Worm (Caenorhabditis elegans) whole organism, L1 larva: ENCODE measurements around the gene T22D1.17.
A peak's percentile ranks its signal among the peaks of the same experiment; 100 is the strongest.

ENCODE experiments used
- C04F5.9 ChIP-seq: sonication (generic microtip); optimal IDR thresholded peaks from 2 replicates; lab custom pipeline; 2016; ENCODE audit warnings: missing genetic modification characterization, missing compliant biosample characterization
- C34B4.2 ChIP-seq: sonication (generic microtip); optimal IDR thresholded peaks from 2 replicates; lab custom pipeline; 2017; ENCODE audit warnings: mild to moderate bottlenecking, missing genetic modification characterization, missing compliant biosample characterization
- Y116A8C.19 ChIP-seq: sonication (generic microtip); optimal IDR thresholded peaks from 2 replicates; lab custom pipeline; 2016; ENCODE audit warnings: missing compliant biosample characterization, missing genetic modification characterization, borderline replicate concordance
- aha-1 ChIP-seq: fragments of 150-350 bp; optimal IDR thresholded peaks from 2 replicates; lab custom pipeline; 2014; ENCODE audit warnings: missing biosample characterization, missing genetic modification characterization
- alr-1 ChIP-seq: fragments of 200-800 bp; sonication (Bioruptor generic); optimal IDR thresholded peaks from 2 replicates; lab custom pipeline; 2018; ENCODE audit warnings: borderline replicate concordance, mild to moderate bottlenecking, missing genetic modification characterization, missing compliant biosample characterization
- aly-2 ChIP-seq: fragments of 150-350 bp; optimal IDR thresholded peaks from 2 replicates; lab custom pipeline; 2014; ENCODE audit warnings: missing biosample characterization, missing genetic modification characterization
- ama-1 ChIP-seq: fragments of 150-350 bp; optimal IDR thresholded peaks from 2 replicates; lab custom pipeline; 2014
- blmp-1 ChIP-seq: fragments of 150-350 bp; optimal IDR thresholded peaks from 2 replicates; lab custom pipeline; 2014; ENCODE audit warnings: missing biosample characterization, missing genetic modification characterization
- ceh-90 ChIP-seq: sonication (generic microtip); optimal IDR thresholded peaks from 2 replicates; lab custom pipeline; 2016; ENCODE audit warnings: missing genetic modification characterization, missing compliant biosample characterization
- ces-1 ChIP-seq: fragments of 150-350 bp; optimal IDR thresholded peaks from 2 replicates; lab custom pipeline; 2014; ENCODE audit warnings: missing biosample characterization, missing genetic modification reagents, missing genetic modification characterization
- dsc-1 ChIP-seq: sonication (generic microtip); optimal IDR thresholded peaks from 2 replicates; lab custom pipeline; 2016; ENCODE audit warnings: mild to moderate bottlenecking, missing genetic modification characterization, missing compliant biosample characterization
- egl-27 ChIP-seq, 2 experiments: fragments of 150-350 bp in 1 of 2; sonication (generic microtip); optimal IDR thresholded peaks; 3 replicates each; lab custom pipeline; 2017 to 2018; ENCODE audit warnings: missing biosample characterization in 2 of 2, missing genetic modification characterization in 2 of 2, missing genetic modification reagents in 2 of 2
- elt-3 ChIP-seq, 6 experiments: fragments of 150-350 bp in 1 of 6; sonication (generic microtip); optimal IDR thresholded peaks; 2 replicates each; lab custom pipeline; 2017 to 2018; ENCODE audit warnings: missing biosample characterization in 6 of 6, missing genetic modification characterization in 6 of 6, inconsistent platforms in 1 of 6
- fkh-10 ChIP-seq: sonication (generic microtip); optimal IDR thresholded peaks from 2 replicates; lab custom pipeline; 2017; ENCODE audit warnings: missing biosample characterization, missing genetic modification reagents, missing genetic modification characterization
- fkh-4 ChIP-seq: sonication (generic microtip); optimal IDR thresholded peaks from 2 replicates; lab custom pipeline; 2016; ENCODE audit warnings: missing compliant biosample characterization, missing genetic modification characterization, borderline replicate concordance
- fkh-8 ChIP-seq: sonication (generic microtip); optimal IDR thresholded peaks from 2 replicates; lab custom pipeline; 2016; ENCODE audit warnings: mild to moderate bottlenecking, missing genetic modification characterization, missing compliant biosample characterization
- grh-1 ChIP-seq: fragments of 200-800 bp; sonication (Bioruptor generic); IDR thresholded peaks from 2 replicates; pipeline ENCODE4 v1.3.6; 2022; ENCODE audit warnings: missing genetic modification reagents, missing genetic modification characterization, missing compliant biosample characterization
- hlh-4 ChIP-seq: sonication (generic microtip); optimal IDR thresholded peaks from 2 replicates; lab custom pipeline; 2016; ENCODE audit warnings: mild to moderate bottlenecking, missing genetic modification characterization, missing compliant biosample characterization
- hpl-2 ChIP-seq: fragments of 150-350 bp; optimal IDR thresholded peaks from 2 replicates; lab custom pipeline; 2014; ENCODE audit warnings: missing biosample characterization, missing genetic modification reagents, missing genetic modification characterization
- irx-1 ChIP-seq: sonication (generic microtip); optimal IDR thresholded peaks from 2 replicates; lab custom pipeline; 2016; ENCODE audit warnings: missing genetic modification characterization, missing compliant biosample characterization
- isw-1 ChIP-seq: fragments of 200-800 bp; sonication (Bioruptor generic); IDR thresholded peaks from 2 replicates; pipeline ENCODE4 v1.3.6; 2022; ENCODE audit warnings: missing genetic modification characterization, missing compliant biosample characterization
- jun-1 ChIP-seq: fragments of 150-350 bp; optimal IDR thresholded peaks from 2 replicates; lab custom pipeline; 2014; ENCODE audit warnings: missing biosample characterization, missing genetic modification reagents, missing genetic modification characterization
- lin-13 ChIP-seq: fragments of 150-350 bp; optimal IDR thresholded peaks from 2 replicates; lab custom pipeline; 2014; ENCODE audit warnings: missing biosample characterization, missing genetic modification reagents, missing genetic modification characterization
- lin-15B ChIP-seq: fragments of 150-350 bp; sonication (generic microtip); optimal IDR thresholded peaks from 3 replicates; lab custom pipeline; 2014; ENCODE audit warnings: missing biosample characterization, missing genetic modification characterization
- lin-35 ChIP-seq, 2 experiments: fragments of 150-350 bp; optimal IDR thresholded peaks; 2 replicates each; lab custom pipeline; 2014; ENCODE audit warnings: missing biosample characterization in 2 of 2, missing genetic modification characterization in 2 of 2, missing genetic modification reagents in 2 of 2
- lin-39 ChIP-seq: fragments of 150-350 bp; optimal IDR thresholded peaks from 2 replicates; lab custom pipeline; 2014; ENCODE audit warnings: missing biosample characterization, missing genetic modification reagents, missing genetic modification characterization
- mab-9 ChIP-seq: fragments of 200-800 bp; sonication (Bioruptor generic); IDR thresholded peaks from 2 replicates; pipeline ENCODE4 v1.3.6; 2022; ENCODE audit warnings: missing genetic modification reagents, missing genetic modification characterization, missing compliant biosample characterization
- mdl-1 ChIP-seq, 2 experiments: fragments of 150-350 bp; optimal IDR thresholded peaks; 2 replicates each; lab custom pipeline; 2014 to 2017; ENCODE audit warnings: missing biosample characterization in 2 of 2, missing genetic modification characterization in 2 of 2, inconsistent platforms in 1 of 2
- mef-2 ChIP-seq: fragments of 150-350 bp; optimal IDR thresholded peaks from 2 replicates; lab custom pipeline; 2014; ENCODE audit warnings: missing biosample characterization, missing genetic modification characterization
- mep-1 ChIP-seq: fragments of 150-350 bp; optimal IDR thresholded peaks from 2 replicates; lab custom pipeline; 2014; ENCODE audit warnings: missing biosample characterization, missing genetic modification characterization
- nhr-11 ChIP-seq: fragments of 150-350 bp; optimal IDR thresholded peaks from 2 replicates; lab custom pipeline; 2014; ENCODE audit warnings: missing biosample characterization, missing genetic modification characterization
- nhr-12 ChIP-seq: sonication (generic microtip); optimal IDR thresholded peaks from 2 replicates; lab custom pipeline; 2017; ENCODE audit warnings: missing biosample characterization, missing genetic modification characterization
- nhr-20 ChIP-seq: sonication (generic microtip); optimal IDR thresholded peaks from 2 replicates; lab custom pipeline; 2016; ENCODE audit warnings: mild to moderate bottlenecking, missing genetic modification characterization, missing compliant biosample characterization
- nhr-237 ChIP-seq: fragments of 150-350 bp; optimal IDR thresholded peaks from 2 replicates; lab custom pipeline; 2014; ENCODE audit warnings: missing biosample characterization, missing genetic modification characterization
- nhr-47 ChIP-seq: sonication (generic microtip); optimal IDR thresholded peaks from 2 replicates; lab custom pipeline; 2016; ENCODE audit warnings: mild to moderate bottlenecking, missing genetic modification characterization, moderate library complexity, missing compliant biosample characterization
- nhr-71 ChIP-seq: sonication (generic microtip); optimal IDR thresholded peaks from 2 replicates; lab custom pipeline; 2016; ENCODE audit warnings: mild to moderate bottlenecking, missing genetic modification characterization, moderate library complexity, missing compliant biosample characterization
- nhr-77 ChIP-seq: fragments of 150-350 bp; optimal IDR thresholded peaks from 2 replicates; lab custom pipeline; 2014; ENCODE audit warnings: missing biosample characterization, missing genetic modification characterization
- nhr-84 ChIP-seq: sonication (generic microtip); optimal IDR thresholded peaks from 2 replicates; lab custom pipeline; 2017; ENCODE audit warnings: missing biosample characterization, missing genetic modification characterization
- pax-3 ChIP-seq: fragments of 200-800 bp; sonication (Bioruptor generic); optimal IDR thresholded peaks from 2 replicates; lab custom pipeline; 2018; ENCODE audit warnings: mild to moderate bottlenecking, missing genetic modification characterization, moderate library complexity, missing compliant biosample characterization
- pqm-1 ChIP-seq: sonication (generic microtip); optimal IDR thresholded peaks from 3 replicates; lab custom pipeline; 2017; ENCODE audit warnings: missing biosample characterization, missing genetic modification characterization
- snpc-4 ChIP-seq: fragments of 150-350 bp; optimal IDR thresholded peaks from 2 replicates; lab custom pipeline; 2014; ENCODE audit warnings: missing biosample characterization, missing genetic modification characterization
- snu-23 ChIP-seq: sonication (generic microtip); optimal IDR thresholded peaks from 2 replicates; lab custom pipeline; 2016; ENCODE audit warnings: missing genetic modification characterization, missing compliant biosample characterization
- sox-4 ChIP-seq: sonication (generic microtip); optimal IDR thresholded peaks from 2 replicates; lab custom pipeline; 2016; ENCODE audit warnings: missing genetic modification characterization, missing compliant biosample characterization
- sptf-1 ChIP-seq: fragments of 150-350 bp; optimal IDR thresholded peaks from 2 replicates; lab custom pipeline; 2014; ENCODE audit warnings: missing biosample characterization, missing genetic modification characterization
- sup-37 ChIP-seq: fragments of 200-800 bp; sonication (Bioruptor generic); optimal IDR thresholded peaks from 2 replicates; lab custom pipeline; 2018; ENCODE audit warnings: mild to moderate bottlenecking, missing genetic modification characterization, missing compliant biosample characterization
- swsn-7 ChIP-seq: sonication (generic microtip); optimal IDR thresholded peaks from 2 replicates; lab custom pipeline; 2016; ENCODE audit warnings: missing genetic modification characterization, missing compliant biosample characterization
- tbx-2 ChIP-seq: sonication (generic microtip); optimal IDR thresholded peaks from 2 replicates; lab custom pipeline; 2016; ENCODE audit warnings: missing genetic modification characterization, missing compliant biosample characterization
- tlp-1 ChIP-seq: fragments of 150-350 bp; optimal IDR thresholded peaks from 2 replicates; lab custom pipeline; 2014; ENCODE audit warnings: missing biosample characterization, missing genetic modification characterization
- unc-130 ChIP-seq: fragments of 150-350 bp; optimal IDR thresholded peaks from 2 replicates; lab custom pipeline; 2017; ENCODE audit warnings: missing biosample characterization, missing genetic modification characterization, inconsistent platforms
- unc-98 ChIP-seq: fragments of 200-800 bp; sonication (Bioruptor generic); IDR thresholded peaks from 2 replicates; pipeline ENCODE4 v1.3.6; 2022; ENCODE audit warnings: missing genetic modification characterization, missing compliant biosample characterization
- xbp-1 ChIP-seq: sonication (generic microtip); optimal IDR thresholded peaks from 2 replicates; lab custom pipeline; 2016; ENCODE audit warnings: missing genetic modification characterization, missing compliant biosample characterization
- zip-4 ChIP-seq: fragments of 200-800 bp; sonication (Bioruptor generic); optimal IDR thresholded peaks from 2 replicates; lab custom pipeline; 2018; ENCODE audit warnings: mild to moderate bottlenecking, missing genetic modification characterization, moderate library complexity, missing compliant biosample characterization
- ztf-11 ChIP-seq, 2 experiments: sonication (generic microtip); optimal IDR thresholded peaks; 2 replicates each; lab custom pipeline; 2016 to 2017; ENCODE audit warnings: missing genetic modification characterization in 2 of 2, missing biosample characterization in 1 of 2, missing compliant biosample characterization in 1 of 2

Gene T22D1.17

DNA sequence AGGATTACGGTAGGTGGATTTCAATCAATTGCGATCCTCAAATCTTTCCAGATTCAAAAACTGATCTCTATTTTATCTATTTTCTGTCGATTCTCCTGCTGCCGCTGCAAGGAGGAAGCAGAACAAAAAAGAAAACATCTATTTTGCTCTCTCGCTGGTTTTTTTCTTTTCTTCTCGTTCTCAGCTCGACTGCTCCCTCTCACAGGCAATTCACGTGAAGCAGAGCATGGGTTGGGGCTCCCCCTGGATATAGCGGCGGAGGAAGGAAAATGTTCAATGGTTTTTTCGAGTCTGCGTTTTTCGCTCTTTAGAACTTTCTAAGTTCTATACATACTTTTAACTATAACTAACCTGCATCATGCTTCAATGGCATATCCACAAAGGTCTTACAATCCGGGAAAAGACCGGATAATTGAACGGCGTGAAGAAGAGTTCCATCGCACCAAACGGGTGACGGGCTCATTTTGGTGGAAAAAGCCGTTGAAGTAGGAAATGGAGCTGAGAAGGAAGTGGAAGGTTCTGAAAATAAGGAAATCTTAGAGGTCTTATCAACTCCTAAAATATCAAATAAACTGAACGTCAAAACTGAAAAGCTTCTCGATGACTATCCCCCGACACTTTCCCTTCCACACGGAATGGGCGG is 26.8 kb upstream of the T22D1.17 start (continued):
- TF ChIP-seq ama-1 (lab: Kevin White, UChicago) = no peak
- TF ChIP-seq tbx-2 = peak; percentile 70
- peak; percentile 78 for TF ChIP-seq nhr-20 (tag; lab: Kevin White, UChicago)
- TF ChIP-seq unc-98 (GFP tag; lab: Robert Waterston, UW) = 0 out of 2 replicates have a peak, but pooled peaks have one; percentile 54
- TF ChIP-seq aha-1 (tag; lab: Kevin White, UChicago) = no peak
- peak; percentile 18 for TF ChIP-seq lin-13
- no peak for TF ChIP-seq mab-9 (GFP tag; lab: Robert Waterston, UW)
- peak; percentile 51 for TF ChIP-seq xbp-1
- TF ChIP-seq aly-2 (tag; lab: Kevin White, UChicago) = no peak
- TF ChIP-seq swsn-7 (tag; lab: Kevin White, UChicago) = peak; percentile 68
- no peak for TF ChIP-seq alr-1 (tag; lab: Kevin White, UChicago)
- peak; percentile 54 for TF ChIP-seq jun-1
- no peak for TF ChIP-seq nhr-84 (tag; lab: Kevin White, UChicago)
- peak in 1 of 2 experiments; percentile 65 for TF ChIP-seq lin-35 (GFP tag; optimal IDR thresholded peaks at IDR 0.05; lab: Kevin White, UChicago)
- peak; percentile 82 for TF ChIP-seq unc-130 (tag; lab: Kevin White, UChicago)
- TF ChIP-seq nhr-71 = peak; percentile 91
- TF ChIP-seq sup-37 (GFP tag; lab: Kevin White, UChicago) = peak; percentile 21
- peak; percentile 76 to 82 for TF ChIP-seq egl-27 (tag; optimal IDR thresholded peaks at IDR 0.05; lab: Kevin White, UChicago)
- TF ChIP-seq pqm-1 (tag; lab: Kevin White, UChicago) = no peak
- no peak for TF ChIP-seq hlh-4
- TF ChIP-seq lin-15B (tag; lab: Kevin White, UChicago) = no peak
- TF ChIP-seq fkh-4 (tag; lab: Kevin White, UChicago) = no peak
- no peak for TF ChIP-seq tlp-1 (tag; lab: Kevin White, UChicago)
- TF ChIP-seq dsc-1 (tag; lab: Kevin White, UChicago) = peak; percentile 42
- peak; percentile 76 for TF ChIP-seq nhr-77
- peak; percentile 76 for TF ChIP-seq nhr-47
- no peak for TF ChIP-seq nhr-12
- no peak for TF ChIP-seq zip-4 (GFP tag; lab: Kevin White, UChicago)
- no peak for TF ChIP-seq blmp-1 (tag; lab: Kevin White, UChicago)
- TF ChIP-seq grh-1 (GFP tag; lab: Robert Waterston, UW) = no peak
- TF ChIP-seq snpc-4 = no peak
- no peak for TF ChIP-seq Y116A8C.19 (tag; lab: Kevin White, UChicago)
- no peak for TF ChIP-seq C04F5.9 (tag; lab: Kevin White, UChicago)
- TF ChIP-seq nhr-237 (tag; lab: Kevin White, UChicago) = peak; percentile 44
- TF ChIP-seq C34B4.2 (tag; lab: Kevin White, UChicago) = no peak
- TF ChIP-seq ceh-90 (tag; lab: Kevin White, UChicago) = no peak
- TF ChIP-seq mdl-1 (tag; optimal IDR thresholded peaks at IDR 0.05; lab: Kevin White, UChicago) = peak in 1 of 2 experiments; percentile 76
- peak; percentile 49 for TF ChIP-seq sox-4
- no peak for TF ChIP-seq pax-3 (tag; lab: Kevin White, UChicago)
- no peak for TF ChIP-seq sptf-1 (tag; lab: Kevin White, UChicago)
- peak; percentile 68 for TF ChIP-seq mep-1
- peak; percentile 78 for TF ChIP-seq fkh-10 (GFP tag; lab: Kevin White, UChicago)
- peak; percentile 76 for TF ChIP-seq mef-2 (tag; lab: Kevin White, UChicago)
- peak; percentile 70 for TF ChIP-seq irx-1 (tag; lab: Kevin White, UChicago)
- no peak for TF ChIP-seq hpl-2 (GFP tag; lab: Kevin White, UChicago)
- no peak for TF ChIP-seq ztf-11 (tag; optimal IDR thresholded peaks at IDR 0.05; lab: Kevin White, UChicago)
- TF ChIP-seq fkh-8 = peak; percentile 86
- peak; percentile 57 for TF ChIP-seq nhr-11 (tag; lab: Kevin White, UChicago)
- TF ChIP-seq ces-1 (GFP tag; lab: Kevin White, UChicago) = no peak
- peak; percentile 6 for TF ChIP-seq lin-39 (tag; lab: Kevin White, UChicago)
- peak; percentile 75 for TF ChIP-seq snu-23
- no peak for TF ChIP-seq elt-3 (tag; optimal IDR thresholded peaks at IDR 0.05; lab: Kevin White, UChicago)
- TF ChIP-seq isw-1 (GFP tag; lab: Robert Waterston, UW) = peak; percentile 22; the same call in 1 of the 2 replicates
